Worm (Caenorhabditis elegans) whole organism, L2 larva: Measurements from ENCODE around the gene lin-54.

Experiments
- C34F6.9 ChIP-seq: fragments of 150-350 bp; optimal IDR thresholded peaks from 2 replicates; lab custom pipeline; 2014; ENCODE audit warnings: missing biosample characterization, missing genetic modification characterization
- F13H6.1 ChIP-seq: sonication (generic microtip); optimal IDR thresholded peaks from 2 replicates; lab custom pipeline; 2016; ENCODE audit warnings: missing genetic modification characterization, missing compliant biosample characterization
- R02D3.7 ChIP-seq: fragments of 150-350 bp; optimal IDR thresholded peaks from 2 replicates; lab custom pipeline; 2014; ENCODE audit warnings: missing biosample characterization, missing genetic modification characterization
- alr-1 ChIP-seq: fragments of 150-350 bp; optimal IDR thresholded peaks from 2 replicates; lab custom pipeline; 2014; ENCODE audit warnings: missing biosample characterization, missing genetic modification characterization
- aly-2 ChIP-seq: fragments of 150-350 bp; optimal IDR thresholded peaks from 2 replicates; lab custom pipeline; 2014; ENCODE audit warnings: missing biosample characterization, missing genetic modification characterization
- ama-1 ChIP-seq: fragments of 150-350 bp; optimal IDR thresholded peaks from 2 replicates; lab custom pipeline; 2018; ENCODE audit warnings: inconsistent platforms
- blmp-1 ChIP-seq: sonication (generic microtip); optimal IDR thresholded peaks from 2 replicates; lab custom pipeline; 2017; ENCODE audit warnings: missing genetic modification characterization, mild to moderate bottlenecking, missing compliant biosample characterization, antibody characterized with exemption, moderate library complexity; ENCODE audit not compliant: insufficient read depth
- ceh-16 ChIP-seq: fragments of 150-350 bp; optimal IDR thresholded peaks from 2 replicates; lab custom pipeline; 2014; ENCODE audit warnings: missing biosample characterization, missing genetic modification characterization
- ceh-82 ChIP-seq: fragments of 150-350 bp; optimal IDR thresholded peaks from 2 replicates; lab custom pipeline; 2014; ENCODE audit warnings: missing biosample characterization, missing genetic modification characterization
- crh-2 ChIP-seq: sonication (generic microtip); optimal IDR thresholded peaks from 2 replicates; lab custom pipeline; 2017; ENCODE audit warnings: missing biosample characterization, missing genetic modification characterization
- egl-27 ChIP-seq: sonication (generic microtip); optimal IDR thresholded peaks from 3 replicates; lab custom pipeline; 2017; ENCODE audit warnings: missing biosample characterization, missing genetic modification reagents, missing genetic modification characterization
- elt-1 ChIP-seq: fragments of 150-350 bp; optimal IDR thresholded peaks from 2 replicates; lab custom pipeline; 2014; ENCODE audit warnings: missing biosample characterization, missing genetic modification characterization
- elt-3 ChIP-seq: sonication (generic microtip); optimal IDR thresholded peaks from 2 replicates; lab custom pipeline; 2017; ENCODE audit warnings: missing biosample characterization, missing genetic modification characterization
- fos-1 ChIP-seq: fragments of 150-350 bp; optimal IDR thresholded peaks from 2 replicates; lab custom pipeline; 2014; ENCODE audit warnings: missing biosample characterization, missing genetic modification characterization
- gmeb-1 ChIP-seq: fragments of 150-350 bp; optimal IDR thresholded peaks from 2 replicates; lab custom pipeline; 2014; ENCODE audit warnings: missing biosample characterization, missing genetic modification characterization
- lin-11 ChIP-seq: fragments of 150-350 bp; sonication (generic microtip); optimal IDR thresholded peaks from 2 replicates; lab custom pipeline; 2014; ENCODE audit warnings: missing biosample characterization, missing genetic modification characterization, inconsistent platforms, mixed read lengths
- lin-13 ChIP-seq: fragments of 150-350 bp; optimal IDR thresholded peaks from 2 replicates; lab custom pipeline; 2014; ENCODE audit warnings: missing biosample characterization, missing genetic modification reagents, missing genetic modification characterization
- lsy-2 ChIP-seq, 2 experiments: fragments of 150-350 bp in 1 of 2; sonication (generic microtip) in 1 of 2; optimal IDR thresholded peaks; 2 replicates each; lab custom pipeline; 2014 to 2017; ENCODE audit warnings: missing biosample characterization in 2 of 2, missing genetic modification characterization in 2 of 2
- mab-5 ChIP-seq: fragments of 150-350 bp; optimal IDR thresholded peaks from 2 replicates; lab custom pipeline; 2014; ENCODE audit warnings: missing biosample characterization, missing genetic modification characterization
- mbf-1 ChIP-seq: sonication (generic microtip); optimal IDR thresholded peaks from 2 replicates; lab custom pipeline; 2017; ENCODE audit warnings: missing biosample characterization, missing genetic modification characterization
- mdl-1 ChIP-seq, 2 experiments: fragments of 150-350 bp in 1 of 2; sonication (generic microtip) in 1 of 2; optimal IDR thresholded peaks; 2 replicates each; lab custom pipeline; 2017; ENCODE audit warnings: missing biosample characterization in 2 of 2, missing genetic modification characterization in 2 of 2
- nhr-11 ChIP-seq: fragments of 150-350 bp; optimal IDR thresholded peaks from 2 replicates; lab custom pipeline; 2014; ENCODE audit warnings: missing biosample characterization, missing genetic modification characterization
- nhr-129 ChIP-seq: fragments of 150-350 bp; optimal IDR thresholded peaks from 2 replicates; lab custom pipeline; 2014; ENCODE audit warnings: missing biosample characterization, missing genetic modification characterization
- nhr-23 ChIP-seq: fragments of 150-350 bp; optimal IDR thresholded peaks from 2 replicates; lab custom pipeline; 2014; ENCODE audit warnings: missing biosample characterization, missing genetic modification reagents, missing genetic modification characterization
- nhr-237 ChIP-seq: fragments of 150-350 bp; optimal IDR thresholded peaks from 2 replicates; lab custom pipeline; 2014; ENCODE audit warnings: missing biosample characterization, missing genetic modification characterization
- nhr-25 ChIP-seq: fragments of 150-350 bp; sonication (generic microtip); optimal IDR thresholded peaks from 3 replicates; lab custom pipeline; 2014; ENCODE audit warnings: missing biosample characterization, missing genetic modification characterization
- nhr-77 ChIP-seq: fragments of 150-350 bp; optimal IDR thresholded peaks from 2 replicates; lab custom pipeline; 2014; ENCODE audit warnings: missing biosample characterization, missing genetic modification characterization
- peb-1 ChIP-seq: fragments of 150-350 bp; optimal IDR thresholded peaks from 2 replicates; lab custom pipeline; 2014; ENCODE audit warnings: missing biosample characterization, missing genetic modification characterization
- sem-4 ChIP-seq: fragments of 150-350 bp; optimal IDR thresholded peaks from 2 replicates; lab custom pipeline; 2014; ENCODE audit warnings: missing biosample characterization, missing genetic modification reagents, missing genetic modification characterization
- skn-1 ChIP-seq: sonication (generic microtip); optimal IDR thresholded peaks from 2 replicates; lab custom pipeline; 2017; ENCODE audit warnings: missing biosample characterization, missing genetic modification characterization
- sma-3 ChIP-seq: sonication (generic microtip); optimal IDR thresholded peaks from 2 replicates; lab custom pipeline; 2016; ENCODE audit warnings: missing genetic modification reagents, missing genetic modification characterization, missing compliant biosample characterization
- sma-9 ChIP-seq, 2 experiments: fragments of 150-350 bp in 1 of 2; sonication (generic microtip) in 1 of 2; optimal IDR thresholded peaks; 2 replicates each; lab custom pipeline; 2014 to 2016; ENCODE audit warnings: missing genetic modification characterization in 2 of 2, mild to moderate bottlenecking in 1 of 2, missing biosample characterization in 1 of 2, missing compliant biosample characterization in 1 of 2, missing genetic modification reagents in 1 of 2, moderate library complexity in 1 of 2
- snpc-4 ChIP-seq: fragments of 150-350 bp; optimal IDR thresholded peaks from 2 replicates; lab custom pipeline; 2014; ENCODE audit warnings: missing biosample characterization, missing genetic modification characterization
- zag-1 ChIP-seq: fragments of 150-350 bp; optimal IDR thresholded peaks from 2 replicates; lab custom pipeline; 2014; ENCODE audit warnings: missing biosample characterization, missing genetic modification characterization
- ztf-11 ChIP-seq: sonication (generic microtip); optimal IDR thresholded peaks from 2 replicates; lab custom pipeline; 2017; ENCODE audit warnings: missing biosample characterization, missing genetic modification characterization
- ztf-4 ChIP-seq: fragments of 150-350 bp; optimal IDR thresholded peaks from 2 replicates; lab custom pipeline; 2014; ENCODE audit warnings: missing biosample characterization, missing genetic modification characterization

Gene lin-54

ce11 chrIV:13205891-13206290 is 35.0 kb upstream of the lin-54 start (continued):
- no peak for TF ChIP-seq elt-3 (tag; lab: Kevin White, UChicago)
- TF ChIP-seq snpc-4 (tag; lab: Kevin White, UChicago), result no peak
- no peak for TF ChIP-seq nhr-23 (tag; lab: Kevin White, UChicago)
- no peak for TF ChIP-seq crh-2 (tag; lab: Kevin White, UChicago)
- TF ChIP-seq ama-1 (lab: Kevin White, UChicago), result no peak
- TF ChIP-seq sem-4 (tag; lab: Kevin White, UChicago), result no peak
- peak; percentile 38 for TF ChIP-seq C34F6.9
- no peak for TF ChIP-seq elt-1 (tag; lab: Kevin White, UChicago)
- TF ChIP-seq gmeb-1, result peak; percentile 65
- no peak for TF ChIP-seq alr-1 (tag; lab: Kevin White, UChicago)
- TF ChIP-seq lsy-2 (tag; optimal IDR thresholded peaks at IDR 0.05; lab: Kevin White, UChicago), result peak in 1 of 2 experiments; percentile 45
- TF ChIP-seq egl-27 (tag; lab: Kevin White, UChicago), result no peak
- TF ChIP-seq mdl-1 (tag; optimal IDR thresholded peaks at IDR 0.05; lab: Kevin White, UChicago), result no peak
- no peak for TF ChIP-seq lin-11 (tag; lab: Kevin White, UChicago)
- TF ChIP-seq skn-1 (tag; lab: Kevin White, UChicago), result no peak
- no peak for TF ChIP-seq ztf-11
- TF ChIP-seq mab-5, result no peak
- no peak for TF ChIP-seq R02D3.7 (tag; lab: Kevin White, UChicago)
- TF ChIP-seq lin-13 (GFP tag; lab: Kevin White, UChicago), result no peak
- TF ChIP-seq peb-1, result no peak
- TF ChIP-seq ztf-4 (tag; lab: Kevin White, UChicago), result no peak

- no peak for TF ChIP-seq nhr-237 (tag; lab: Kevin White, UChicago)
- no peak for TF ChIP-seq crh-2 (tag; lab: Kevin White, UChicago)
- TF ChIP-seq ceh-16, result no peak
- TF ChIP-seq sma-9 (GFP tag; optimal IDR thresholded peaks at IDR 0.05; lab: Kevin White, UChicago), result no peak
- TF ChIP-seq sma-9 (tag; optimal IDR thresholded peaks at IDR 0.05; lab: Kevin White, UChicago), result no peak
- TF ChIP-seq gmeb-1, result no peak
- TF ChIP-seq ceh-82 (tag; lab: Kevin White, UChicago), result no peak
- TF ChIP-seq elt-3 (tag; lab: Kevin White, UChicago), result no peak
- no peak for TF ChIP-seq nhr-25
- TF ChIP-seq ama-1 (lab: Kevin White, UChicago), result no peak
Measured at ce11 chrIV:13209566-13209965, 31.3 kb upstream of the lin-54 start, which contains the start of gene C48D1.9. C48D1.9 (minus strand) TSS chrIV:13209666.

- no peak for TF ChIP-seq F13H6.1
- TF ChIP-seq elt-3 (tag; lab: Kevin White, UChicago), result no peak
- TF ChIP-seq C34F6.9, result no peak
- TF ChIP-seq ztf-4 (tag; lab: Kevin White, UChicago), result no peak
- no peak for TF ChIP-seq nhr-129 (tag; lab: Kevin White, UChicago)
- TF ChIP-seq nhr-77 (tag; lab: Kevin White, UChicago), result no peak
- TF ChIP-seq sem-4 (tag; lab: Kevin White, UChicago), result no peak
- no peak for TF ChIP-seq nhr-23 (tag; lab: Kevin White, UChicago)
- TF ChIP-seq lsy-2 (tag; optimal IDR thresholded peaks at IDR 0.05; lab: Kevin White, UChicago), result no peak
- TF ChIP-seq fos-1, result no peak
- TF ChIP-seq elt-1 (tag; lab: Kevin White, UChicago), result no peak
- TF ChIP-seq sma-3, result no peak
- no peak for TF ChIP-seq ceh-16
- TF ChIP-seq nhr-25, result no peak
- no peak for TF ChIP-seq nhr-11 (tag; lab: Kevin White, UChicago)
- no peak for TF ChIP-seq mbf-1 (tag; lab: Kevin White, UChicago)
- no peak for TF ChIP-seq blmp-1 (tag; lab: Kevin White, UChicago)
- TF ChIP-seq peb-1, result no peak
- no peak for TF ChIP-seq ceh-82 (tag; lab: Kevin White, UChicago)
- TF ChIP-seq, all 48 proteins: peak for 0
Measured at ce11 chrIV:13214466-13214865, 26.4 kb upstream of the lin-54 start, which contains the start of gene cho-1. cho-1 (minus strand) TSS chrIV:13214566.

- TF ChIP-seq ama-1 (lab: Kevin White, UChicago) (no peak), sma-9 (GFP tag; optimal IDR thresholded peaks at IDR 0.05; lab: Kevin White, UChicago) (no peak), sma-9 (tag; optimal IDR thresholded peaks at IDR 0.05; lab: Kevin White, UChicago) (no peak), aly-2 (tag; lab: Kevin White, UChicago) (no peak), nhr-237 (tag; lab: Kevin White, UChicago) (no peak), lin-11 (tag; lab: Kevin White, UChicago) (no peak), nhr-23 (tag; lab: Kevin White, UChicago) (no peak), blmp-1 (tag; lab: Kevin White, UChicago) (no peak), zag-1 (tag; lab: Kevin White, UChicago) (no peak)
Measured at ce11 chrIV:13220594-13220993, 20.2 kb upstream of the lin-54 start.
